Worm (Caenorhabditis elegans): ENCODE results near the gene nas-14.

DNA sequence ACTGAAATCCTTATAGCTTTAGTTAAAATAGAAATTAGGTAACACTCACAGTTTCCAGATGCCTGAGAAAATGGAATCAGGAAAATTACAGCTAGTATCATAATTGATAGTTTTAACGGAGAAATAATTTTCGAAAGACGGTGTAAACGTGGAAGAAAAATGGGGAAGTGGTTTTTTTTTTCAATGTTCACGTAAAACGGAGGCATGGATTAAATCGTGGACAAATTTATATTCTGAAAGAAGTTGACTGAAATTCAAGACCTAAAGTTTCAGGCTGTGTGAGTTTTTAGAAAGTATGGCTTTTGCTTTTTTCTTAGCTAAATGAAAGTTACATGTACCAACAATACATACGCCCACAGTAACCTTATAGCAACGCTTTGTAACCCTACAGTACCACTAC is 28.1 kb upstream of the nas-14 start, which contains the start of gene spe-43:
- TF ChIP-seq fkh-10 (GFP tag; optimal IDR thresholded peaks at IDR 0.05), result no peak
- TF ChIP-seq nhr-77 (tag; optimal IDR thresholded peaks at IDR 0.05), result no peak
- TF ChIP-seq efl-1 (optimal IDR thresholded peaks at IDR 0.05), result no peak
- no peak for TF ChIP-seq efl-1 (GFP tag; optimal IDR thresholded peaks at IDR 0.05 in 1 of 2)
- no peak for TF ChIP-seq fkh-4 (tag; optimal IDR thresholded peaks at IDR 0.05; ENCODE audit: borderline replicate concordance)
- TF ChIP-seq unc-62 (GFP tag; optimal IDR thresholded peaks at IDR 0.05), result no peak
- TF ChIP-seq nhr-237 (tag; optimal IDR thresholded peaks at IDR 0.05), result no peak
- no peak for TF ChIP-seq mdl-1 (tag; optimal IDR thresholded peaks at IDR 0.05)
- no peak for TF ChIP-seq ama-1 (optimal IDR thresholded peaks at IDR 0.05)
- no peak for TF ChIP-seq tlp-1 (tag; optimal IDR thresholded peaks at IDR 0.05)
- TF ChIP-seq dpl-1 (GFP tag; optimal IDR thresholded peaks at IDR 0.05), result no peak
- TF ChIP-seq Y116A8C.19 (tag; optimal IDR thresholded peaks at IDR 0.05; ENCODE audit: borderline replicate concordance), result no peak
